Worm (Caenorhabditis elegans): ENCODE measurements around the gene rpn-2.
A peak's percentile ranks its signal among the peaks of the same experiment; 100 is the strongest.

The rpn-2 gene

ce11 chrIII:6173020-6173597 lies 25.9 kb upstream of the rpn-2 start, which contains the start of the genes abcf-3 and F42A10.5:
Gene abcf-3, plus strand, starts transcription at chrIII:6173403.
Gene F42A10.5, minus strand, starts transcription at chrIII:6173477.
- TF ChIP-seq him-1 (tag; optimal IDR thresholded peaks at IDR 0.05): no peak
- peak; percentile 90 for TF ChIP-seq W03F9.2 (tag; optimal IDR thresholded peaks at IDR 0.05)
- no peak for TF ChIP-seq dao-5 (tag; optimal IDR thresholded peaks at IDR 0.05)

- TF ChIP-seq him-1 (tag; optimal IDR thresholded peaks at IDR 0.05) (no peak), W03F9.2 (tag; optimal IDR thresholded peaks at IDR 0.05) (no peak)
Observed at ce11 chrIII:6176172-6176571, 22.8 kb upstream of the rpn-2 start.

ce11 chrIII:6176761-6177160 lies 22.2 kb upstream of the rpn-2 start, which contains the start of gene F42A10.6:
Gene F42A10.6, minus strand, starts transcription at chrIII:6176861.
- TF ChIP-seq dao-5 (tag; optimal IDR thresholded peaks at IDR 0.05): no peak
- TF ChIP-seq him-1 (tag; optimal IDR thresholded peaks at IDR 0.05): no peak
- no peak for TF ChIP-seq W03F9.2 (tag; optimal IDR thresholded peaks at IDR 0.05)

ce11 chrIII:6177631-6178030 lies 21.4 kb upstream of the rpn-2 start:
- no peak for TF ChIP-seq dao-5 (tag; optimal IDR thresholded peaks at IDR 0.05)
- TF ChIP-seq W03F9.2 (tag; optimal IDR thresholded peaks at IDR 0.05): no peak

- TF ChIP-seq him-1 (tag; optimal IDR thresholded peaks at IDR 0.05) (no peak), dao-5 (tag; optimal IDR thresholded peaks at IDR 0.05) (no peak), W03F9.2 (tag; optimal IDR thresholded peaks at IDR 0.05) (no peak)
Observed at ce11 chrIII:6178586-6178985, 20.4 kb upstream of the rpn-2 start, which contains the start of gene F42A10.7. Gene F42A10.7, minus strand, starts transcription at chrIII:6178686.

ce11 chrIII:6179062-6179461 lies 19.9 kb upstream of the rpn-2 start:
- TF ChIP-seq dao-5 (tag; optimal IDR thresholded peaks at IDR 0.05) (no peak), W03F9.2 (tag; optimal IDR thresholded peaks at IDR 0.05) (no peak), him-1 (tag; optimal IDR thresholded peaks at IDR 0.05) (no peak)

- TF ChIP-seq him-1 (tag; optimal IDR thresholded peaks at IDR 0.05): no peak
- TF ChIP-seq dao-5 (tag; optimal IDR thresholded peaks at IDR 0.05): no peak
- TF ChIP-seq W03F9.2 (tag; optimal IDR thresholded peaks at IDR 0.05): no peak
Observed at ce11 chrIII:6180294-6180693, 18.7 kb upstream of the rpn-2 start.

- no peak for TF ChIP-seq dao-5 (tag; optimal IDR thresholded peaks at IDR 0.05)
- TF ChIP-seq W03F9.2 (tag; optimal IDR thresholded peaks at IDR 0.05): no peak
- no peak for TF ChIP-seq him-1 (tag; optimal IDR thresholded peaks at IDR 0.05)
Observed at ce11 chrIII:6183118-6183517, 15.9 kb upstream of the rpn-2 start, which contains the start of gene nas-28. Gene nas-28, minus strand, starts transcription at chrIII:6183218.

- TF ChIP-seq W03F9.2 (tag; optimal IDR thresholded peaks at IDR 0.05): no peak
- no peak for TF ChIP-seq him-1 (tag; optimal IDR thresholded peaks at IDR 0.05)
- TF ChIP-seq dao-5 (tag; optimal IDR thresholded peaks at IDR 0.05): no peak
Observed at ce11 chrIII:6190810-6191209, 8.2 kb upstream of the rpn-2 start, which contains the start of gene C23G10.5. Gene C23G10.5, plus strand, starts transcription at chrIII:6191110.

ce11 chrIII:6194480-6194879 lies 4.5 kb upstream of the rpn-2 start, which contains the start of gene ugt-66:
Gene ugt-66, minus strand, starts transcription at chrIII:6194580.
- no peak for TF ChIP-seq him-1 (tag; optimal IDR thresholded peaks at IDR 0.05)
- TF ChIP-seq W03F9.2 (tag; optimal IDR thresholded peaks at IDR 0.05): no peak
- TF ChIP-seq dao-5 (tag; optimal IDR thresholded peaks at IDR 0.05): no peak

- no peak for TF ChIP-seq him-1 (tag; optimal IDR thresholded peaks at IDR 0.05)
- no peak for TF ChIP-seq W03F9.2 (tag; optimal IDR thresholded peaks at IDR 0.05)
- no peak for TF ChIP-seq dao-5 (tag; optimal IDR thresholded peaks at IDR 0.05)
Observed at ce11 chrIII:6195718-6196117, 3.3 kb upstream of the rpn-2 start.

ce11 chrIII:6201325-6201724 lies 2.3 kb downstream of the rpn-2 start:
- TF ChIP-seq dao-5 (tag; optimal IDR thresholded peaks at IDR 0.05): no peak

- TF ChIP-seq dao-5 (tag; optimal IDR thresholded peaks at IDR 0.05): no peak
- no peak for TF ChIP-seq W03F9.2 (tag; optimal IDR thresholded peaks at IDR 0.05)
Observed at ce11 chrIII:6202440-6202839, 3.5 kb downstream of the rpn-2 start.

- TF ChIP-seq W03F9.2 (tag; optimal IDR thresholded peaks at IDR 0.05) (peak; percentile 90), him-1 (tag; optimal IDR thresholded peaks at IDR 0.05) (no peak), dao-5 (tag; optimal IDR thresholded peaks at IDR 0.05) (no peak)
Observed at ce11 chrIII:6206161-6206853, 7.3 kb downstream of the rpn-2 start, which contains the start of the genes sna-3 and rps-3. Gene sna-3, minus strand, starts transcription at chrIII:6206211. Gene rps-3, plus strand, starts transcription at chrIII:6206803.
